Worm (Caenorhabditis elegans) whole organism, late embryonic: ENCODE measurements around the gene ttr-1.

Source experiments
- Y22D7AL.16 ChIP-seq: sonication (generic microtip); optimal IDR thresholded peaks from 2 replicates; lab custom pipeline; 2016; ENCODE audit warnings: missing genetic modification characterization, missing compliant biosample characterization
- ama-1 ChIP-seq: fragments of 150-350 bp; optimal IDR thresholded peaks from 2 replicates; lab custom pipeline; 2014
- ets-4 ChIP-seq: sonication (generic microtip); optimal IDR thresholded peaks from 2 replicates; lab custom pipeline; 2016; ENCODE audit warnings: missing genetic modification characterization, missing compliant biosample characterization
- hlh-30 ChIP-seq: sonication (generic microtip); optimal IDR thresholded peaks from 2 replicates; lab custom pipeline; 2017; ENCODE audit warnings: antibody characterized with exemption, missing genetic modification characterization, missing compliant biosample characterization; ENCODE audit not compliant: insufficient read depth
- tbx-2 ChIP-seq: sonication (generic microtip); optimal IDR thresholded peaks from 2 replicates; lab custom pipeline; 2016; ENCODE audit warnings: missing genetic modification characterization, missing compliant biosample characterization

DNA sequence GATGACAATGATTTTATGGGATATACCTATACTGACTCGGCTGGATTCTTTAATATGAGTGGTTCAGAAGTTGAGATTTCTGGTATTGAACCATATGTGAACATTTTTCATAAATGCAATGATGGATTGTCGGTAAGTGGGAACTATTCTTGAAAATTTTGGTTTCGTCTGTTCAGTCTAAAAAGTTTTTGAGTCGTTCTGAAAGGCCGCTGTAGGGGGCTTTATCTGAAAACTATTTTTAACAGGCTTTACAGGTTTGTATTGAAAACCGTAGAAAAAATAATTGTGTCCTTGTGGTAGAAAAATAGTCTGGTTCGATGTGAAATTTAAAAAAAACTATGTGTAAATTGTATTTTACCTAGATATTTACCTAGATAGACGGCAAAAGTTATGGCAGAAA lies 648 bp downstream of the ttr-1 start:
- TF ChIP-seq hlh-30 (no peak), ama-1 (lab: Kevin White, UChicago) (no peak), tbx-2 (tag; lab: Kevin White, UChicago) (no peak), Y22D7AL.16 (tag; lab: Kevin White, UChicago) (no peak), ets-4 (tag; lab: Kevin White, UChicago) (no peak)
